Fruit fly (Drosophila melanogaster) whole organism, prepupa: ENCODE measurements around the gene CG13919.

Experiments
- Blimp-1 ChIP-seq: fragments of 200-800 bp; sonication (Bioruptor generic); optimal IDR thresholded peaks from 3 replicates; lab custom pipeline; 2017; ENCODE audit warnings: missing biosample characterization, missing genetic modification characterization, mild to moderate bottlenecking, moderate library complexity, missing genetic modification reagents
- CG11762 ChIP-seq: fragments of 200-800 bp; sonication (Bioruptor generic); optimal IDR thresholded peaks from 3 replicates; lab custom pipeline; 2016; ENCODE audit warnings: missing biosample characterization, missing genetic modification characterization; ENCODE audit not compliant: insufficient read depth
- CG11902 ChIP-seq: fragments of 200-800 bp; sonication (Bioruptor generic); optimal IDR thresholded peaks from 3 replicates; lab custom pipeline; 2016; ENCODE audit warnings: missing biosample characterization, missing genetic modification characterization
- CG15336 ChIP-seq: fragments of 200-800 bp; sonication (Bioruptor generic); IDR thresholded peaks from 2 replicates; pipeline ENCODE4 v1.3.6; 2022; ENCODE audit warnings: missing biosample characterization, missing genetic modification characterization
- CG1621 ChIP-seq: fragments of 200-800 bp; sonication (Bioruptor generic); optimal IDR thresholded peaks from 3 replicates; lab custom pipeline; 2018; ENCODE audit warnings: missing biosample characterization, mild to moderate bottlenecking, missing genetic modification characterization
- CG31627 ChIP-seq: fragments of 200-800 bp; sonication (Bioruptor generic); optimal IDR thresholded peaks from 3 replicates; lab custom pipeline; 2016; ENCODE audit warnings: missing biosample characterization, missing genetic modification characterization
- CG3919 ChIP-seq: fragments of 200-800 bp; sonication (Bioruptor generic); optimal IDR thresholded peaks from 3 replicates; lab custom pipeline; 2016; ENCODE audit warnings: missing biosample characterization, missing genetic modification characterization
- CG4318 ChIP-seq: fragments of 200-800 bp; sonication (Bioruptor generic); optimal IDR thresholded peaks from 3 replicates; lab custom pipeline; 2017; ENCODE audit warnings: missing biosample characterization, mild to moderate bottlenecking, missing genetic modification characterization
- CG6163 ChIP-seq: fragments of 200-800 bp; sonication (Bioruptor generic); IDR thresholded peaks from 3 replicates; pipeline ENCODE4 v1.3.6; 2022; ENCODE audit warnings: missing biosample characterization, missing genetic modification characterization
- CG6276 ChIP-seq: fragments of 200-800 bp; sonication (Bioruptor generic); optimal IDR thresholded peaks from 2 replicates; lab custom pipeline; 2017; ENCODE audit warnings: missing biosample characterization, mild to moderate bottlenecking, missing genetic modification characterization
- CG6792 ChIP-seq: fragments of 200-800 bp; sonication (Bioruptor generic); optimal IDR thresholded peaks from 3 replicates; lab custom pipeline; 2016; ENCODE audit warnings: missing biosample characterization, missing genetic modification characterization
- CG6808 ChIP-seq: fragments of 200-800 bp; sonication (Bioruptor generic); optimal IDR thresholded peaks from 3 replicates; lab custom pipeline; 2017; ENCODE audit warnings: missing biosample characterization, missing genetic modification characterization, mild to moderate bottlenecking, moderate library complexity, missing genetic modification reagents
- CG6854 ChIP-seq: fragments of 200-800 bp; sonication (Bioruptor generic); optimal IDR thresholded peaks from 2 replicates; lab custom pipeline; 2017; ENCODE audit warnings: missing biosample characterization, mild to moderate bottlenecking, missing genetic modification characterization
- CG8319 ChIP-seq: fragments of 200-800 bp; sonication (Bioruptor generic); optimal IDR thresholded peaks from 3 replicates; lab custom pipeline; 2016; ENCODE audit warnings: missing biosample characterization, missing genetic modification characterization
- CG8632 ChIP-seq: fragments of 200-800 bp; sonication (Bioruptor generic); optimal IDR thresholded peaks from 3 replicates; lab custom pipeline; 2016; ENCODE audit warnings: missing biosample characterization, missing genetic modification characterization
- CG9139 ChIP-seq: fragments of 200-800 bp; sonication (Bioruptor generic); optimal IDR thresholded peaks from 3 replicates; lab custom pipeline; 2017; ENCODE audit warnings: missing biosample characterization, mild to moderate bottlenecking, missing genetic modification characterization
- Eip75B ChIP-seq: fragments of 200-800 bp; sonication (Bioruptor generic); optimal IDR thresholded peaks from 3 replicates; lab custom pipeline; 2016; ENCODE audit warnings: missing biosample characterization, missing genetic modification characterization
- Eip78C ChIP-seq: fragments of 200-800 bp; sonication (Bioruptor generic); peaks from one replicate; lab custom pipeline; 2016; ENCODE audit warnings: missing biosample characterization, missing genetic modification characterization
- Ets21C ChIP-seq: fragments of 200-800 bp; sonication (Bioruptor generic); optimal IDR thresholded peaks from 3 replicates; lab custom pipeline; 2016; ENCODE audit warnings: missing biosample characterization, missing genetic modification characterization
- Hr38 ChIP-seq: sonication (Bioruptor generic); optimal IDR thresholded peaks from 2 replicates; lab custom pipeline; 2016; ENCODE audit warnings: missing biosample characterization, missing genetic modification characterization
- Hr4 ChIP-seq: fragments of 200-800 bp; sonication (Bioruptor generic); optimal IDR thresholded peaks from 3 replicates; lab custom pipeline; 2016; ENCODE audit warnings: missing biosample characterization, missing genetic modification characterization
- Lpt ChIP-seq: fragments of 200-800 bp; sonication (Bioruptor generic); optimal IDR thresholded peaks from 3 replicates; lab custom pipeline; 2016; ENCODE audit warnings: missing biosample characterization, missing genetic modification characterization
- Met ChIP-seq: fragments of 200-800 bp; sonication (Bioruptor generic); optimal IDR thresholded peaks from 3 replicates; lab custom pipeline; 2016; ENCODE audit warnings: missing biosample characterization, missing genetic modification characterization
- Sox14 ChIP-seq: fragments of 200-800 bp; sonication (Bioruptor generic); optimal IDR thresholded peaks from 3 replicates; lab custom pipeline; 2016; ENCODE audit warnings: missing biosample characterization, missing genetic modification characterization
- Sox15 ChIP-seq: fragments of 200-800 bp; sonication (Bioruptor generic); optimal IDR thresholded peaks from 3 replicates; lab custom pipeline; 2016; ENCODE audit warnings: missing biosample characterization, missing genetic modification characterization
- achi ChIP-seq: fragments of 200-800 bp; sonication (Bioruptor generic); optimal IDR thresholded peaks from 3 replicates; lab custom pipeline; 2016; ENCODE audit warnings: missing biosample characterization, missing genetic modification characterization
- acj6 ChIP-seq: fragments of 200-800 bp; sonication (Bioruptor generic); optimal IDR thresholded peaks from 3 replicates; lab custom pipeline; 2016; ENCODE audit warnings: missing biosample characterization, missing genetic modification characterization
- cyc ChIP-seq: fragments of 200-800 bp; sonication (Bioruptor generic); optimal IDR thresholded peaks from 3 replicates; lab custom pipeline; 2016; ENCODE audit warnings: missing biosample characterization, missing genetic modification characterization
- eg ChIP-seq: fragments of 200-800 bp; sonication (Bioruptor generic); IDR thresholded peaks from 3 replicates; pipeline ENCODE4 v1.3.6; 2022; ENCODE audit warnings: missing biosample characterization, missing genetic modification characterization
- fd59A ChIP-seq: fragments of 200-800 bp; sonication (Bioruptor generic); optimal IDR thresholded peaks from 2 replicates; lab custom pipeline; 2017; ENCODE audit warnings: missing biosample characterization, mild to moderate bottlenecking, missing genetic modification characterization, missing genetic modification reagents
- fd85E ChIP-seq: fragments of 200-800 bp; sonication (Bioruptor generic); optimal IDR thresholded peaks from 3 replicates; lab custom pipeline; 2016; ENCODE audit warnings: missing biosample characterization, missing genetic modification characterization
- pdm3 ChIP-seq: fragments of 200-800 bp; sonication (Bioruptor generic); optimal IDR thresholded peaks from 3 replicates; lab custom pipeline; 2016; ENCODE audit warnings: missing biosample characterization, missing genetic modification characterization
- salr ChIP-seq, 2 experiments: fragments of 200-800 bp; sonication (Bioruptor generic); optimal IDR thresholded peaks; 3 replicates each; lab custom pipeline; 2016 to 2018; ENCODE audit warnings: missing biosample characterization in 2 of 2, missing genetic modification characterization in 2 of 2, mild to moderate bottlenecking in 1 of 2
- svp ChIP-seq: fragments of 200-800 bp; sonication (Bioruptor generic); peaks from one replicate; lab custom pipeline; 2016; ENCODE audit warnings: missing biosample characterization, missing genetic modification characterization
- vri ChIP-seq: fragments of 200-800 bp; sonication (Bioruptor generic); optimal IDR thresholded peaks from 3 replicates; lab custom pipeline; 2016; ENCODE audit warnings: missing biosample characterization, mild to moderate bottlenecking, missing genetic modification characterization

Gene CG13919

DNA sequence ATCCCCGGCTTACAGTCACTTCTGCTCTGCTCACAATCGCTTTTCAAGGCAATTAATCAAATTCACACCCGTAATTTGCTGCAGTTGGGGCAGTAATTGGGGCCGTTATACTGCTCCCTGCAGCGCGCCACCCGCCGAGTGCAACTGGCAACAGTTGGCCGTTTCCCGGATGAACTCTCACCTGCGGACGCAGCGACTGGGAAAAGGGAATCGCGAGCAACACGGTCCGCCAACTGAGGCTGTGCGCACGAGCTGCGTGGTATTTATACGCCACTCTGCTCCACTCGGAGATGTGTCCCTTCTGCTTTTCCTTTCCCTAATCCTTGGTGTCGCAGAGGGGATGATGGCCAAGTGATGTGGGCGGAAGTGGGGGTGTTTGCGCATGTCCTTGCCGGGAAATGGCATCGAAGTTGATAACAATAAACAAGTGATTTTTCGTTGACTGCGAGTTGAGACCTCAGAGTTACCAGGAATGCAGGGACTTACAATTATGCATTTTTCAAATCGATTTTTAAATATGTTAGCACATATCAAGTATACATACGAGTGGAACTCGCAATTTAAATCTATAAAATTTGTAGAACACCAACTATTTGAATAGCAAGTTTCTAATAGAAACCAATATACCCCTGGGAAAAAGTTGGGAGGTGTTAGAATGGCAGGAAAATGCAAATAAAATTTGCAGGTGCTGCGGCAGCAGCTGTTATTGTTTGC, 16.0 kb upstream of the CG13919 start, which contains the start of gene GC (continued):
- TF ChIP-seq CG1621 (tag; lab: Kevin White, UChicago) (no peak), CG11762 (no peak), Lpt (GFP tag; lab: Kevin White, UChicago) (no peak), Ets21C (GFP tag; lab: Kevin White, UChicago) (peak; percentile 23), Met (GFP tag; lab: Kevin White, UChicago) (no peak), Blimp-1 (no peak), CG31627 (GFP tag; lab: Kevin White, UChicago) (peak; percentile 17), CG6276 (GFP tag; lab: Kevin White, UChicago) (no peak), CG9139 (no peak), acj6 (peak; percentile 36), CG6792 (no peak), CG4318 (GFP tag; lab: Kevin White, UChicago) (no peak), CG11902 (no peak), Hr38 (GFP tag; lab: Kevin White, UChicago) (no peak), vri (GFP tag; lab: Kevin White, UChicago) (no peak), salr (GFP tag; optimal IDR thresholded peaks at IDR 0.05; lab: Kevin White, UChicago) (no peak), Hr4 (GFP tag; lab: Kevin White, UChicago) (peak; percentile 49), CG6854 (GFP tag; lab: Kevin White, UChicago) (no peak), Eip75B (GFP tag; lab: Kevin White, UChicago) (peak; percentile 12), pdm3 (no peak), achi (GFP tag; lab: Kevin White, UChicago) (no peak), CG3919 (GFP tag; lab: Kevin White, UChicago) (no peak), svp (GFP tag; lab: Kevin White, UChicago) (no peak), cyc (GFP tag; lab: Kevin White, UChicago) (no peak), CG8319 (GFP tag; lab: Kevin White, UChicago) (no peak)

DNA sequence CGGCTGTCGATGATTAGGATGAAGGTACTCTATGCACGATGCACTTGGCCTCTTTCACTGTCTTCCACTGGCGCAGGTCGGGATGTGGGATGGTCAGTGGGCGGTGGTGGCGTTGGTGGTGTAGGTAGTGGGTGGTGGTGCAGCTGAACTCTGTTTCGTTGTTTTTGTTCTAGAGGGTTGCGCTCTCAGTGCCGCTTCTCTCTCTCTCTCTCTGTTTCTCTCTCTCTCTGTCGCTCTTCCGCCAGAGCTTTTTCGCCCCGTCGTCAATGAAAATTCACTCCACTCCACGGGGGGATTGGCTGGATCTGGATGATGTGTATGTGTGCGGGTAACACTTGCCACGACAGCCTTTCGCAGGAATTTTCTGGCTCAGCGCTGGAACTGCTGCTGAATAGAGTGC, 8.4 kb upstream of the CG13919 start:
- TF ChIP-seq eg (no peak), Sox14 (GFP tag; lab: Kevin White, UChicago) (no peak), CG8632 (GFP tag; lab: Kevin White, UChicago) (no peak), CG6163 (GFP tag; lab: Robert Waterston, UW) (no peak), CG15336 (GFP tag; lab: Robert Waterston, UW) (no peak), fd59A (no peak), CG6808 (GFP tag; lab: Kevin White, UChicago) (no peak), CG3919 (GFP tag; lab: Kevin White, UChicago) (no peak), CG4318 (GFP tag; lab: Kevin White, UChicago) (no peak), Ets21C (GFP tag; lab: Kevin White, UChicago) (no peak), Lpt (GFP tag; lab: Kevin White, UChicago) (no peak), Sox15 (GFP tag; lab: Kevin White, UChicago) (no peak), CG6276 (GFP tag; lab: Kevin White, UChicago) (no peak), salr (GFP tag; optimal IDR thresholded peaks at IDR 0.05; lab: Kevin White, UChicago) (no peak), fd85E (GFP tag; lab: Kevin White, UChicago) (no peak)

dm6 chr3L:1637652-1638051, 7.6 kb upstream of the CG13919 start, which contains the start of gene nSyb:
nSyb (minus strand) TSS chr3L:1637752.
- TF ChIP-seq Eip78C (GFP tag; lab: Kevin White, UChicago) (no peak), CG1621 (tag; lab: Kevin White, UChicago) (no peak), eg (no peak), pdm3 (no peak), Hr38 (GFP tag; lab: Kevin White, UChicago) (no peak)
